Fruit fly (Drosophila melanogaster): ENCODE results near the gene Lrp4.
A peak's percentile ranks its signal among the peaks of the same experiment; 100 is the strongest.

Gene Lrp4

dm6 chrX:15921655-15922054 is 11.0 kb downstream of the Lrp4 start, which contains the start of gene CG8916:
CG8916 (plus strand) TSS chrX:15921955.
- TF ChIP-seq CG11617 (GFP tag; optimal IDR thresholded peaks at IDR 0.05): no peak
- no peak for TF ChIP-seq CG14711 (tag; optimal IDR thresholded peaks at IDR 0.05)
- TF ChIP-seq pad (GFP tag; optimal IDR thresholded peaks at IDR 0.05): no peak
- no peak for TF ChIP-seq Mnt (GFP tag; optimal IDR thresholded peaks at IDR 0.05)
- TF ChIP-seq CG33017 (tag; optimal IDR thresholded peaks at IDR 0.05): no peak
- TF ChIP-seq CG7101 (tag; optimal IDR thresholded peaks at IDR 0.05): no peak
- no peak for TF ChIP-seq kay (GFP tag; ENCODE audit: borderline replicate concordance)
- TF ChIP-seq tj (GFP tag; optimal IDR thresholded peaks at IDR 0.05): no peak
- TF ChIP-seq CG7045 (GFP tag; optimal IDR thresholded peaks at IDR 0.05): no peak
- no peak for TF ChIP-seq bab1 (GFP tag; optimal IDR thresholded peaks at IDR 0.05)
- TF ChIP-seq Clk (GFP tag; optimal IDR thresholded peaks at IDR 0.05): no peak
- TF ChIP-seq CG5204 (GFP tag; optimal IDR thresholded peaks at IDR 0.05): no peak
- TF ChIP-seq ovo (GFP tag; optimal IDR thresholded peaks at IDR 0.05): no peak
- no peak for TF ChIP-seq cnc (optimal IDR thresholded peaks at IDR 0.05)
- TF ChIP-seq CG12768 (GFP tag; optimal IDR thresholded peaks at IDR 0.05): no peak
- TF ChIP-seq Hr96 (GFP tag; optimal IDR thresholded peaks at IDR 0.05): no peak
- no peak for TF ChIP-seq cic (GFP tag; optimal IDR thresholded peaks at IDR 0.05)

dm6 chrX:15924805-15925204 is 14.1 kb downstream of the Lrp4 start, which contains the start of gene Lcch3:
Lcch3 (plus strand) TSS chrX:15925105.
- TF ChIP-seq Mnt (GFP tag; optimal IDR thresholded peaks at IDR 0.05): no peak

- TF ChIP-seq CG7045 (GFP tag; optimal IDR thresholded peaks at IDR 0.05) (no peak), CG1620 (GFP tag; optimal IDR thresholded peaks at IDR 0.05) (no peak), kay (GFP tag; ENCODE audit: borderline replicate concordance) (peak; percentile 37), Clk (GFP tag; optimal IDR thresholded peaks at IDR 0.05) (no peak), cnc (optimal IDR thresholded peaks at IDR 0.05) (no peak)
These were observed 23.0 kb downstream of the Lrp4 start, which contains the start of gene Ranbp16 for dm6 chrX:15933504-15934225. Ranbp16 (minus strand) TSS chrX:15933867.

dm6 chrX:15934226-15934547 is 23.5 kb downstream of the Lrp4 start:
- TF ChIP-seq CG5204 (GFP tag; optimal IDR thresholded peaks at IDR 0.05) (no peak), CG7101 (tag; optimal IDR thresholded peaks at IDR 0.05) (peak; percentile 7)

dm6 chrX:15940105-15940955 is 29.7 kb downstream of the Lrp4 start, which contains the start of gene Stim:
Stim (minus strand) TSS chrX:15940451.
- TF ChIP-seq pad (GFP tag; optimal IDR thresholded peaks at IDR 0.05): no peak
- TF ChIP-seq bab1 (GFP tag; optimal IDR thresholded peaks at IDR 0.05): peak; percentile 56
- TF ChIP-seq kay (GFP tag; ENCODE audit: borderline replicate concordance): peak; percentile 88
- no peak for TF ChIP-seq CG1620 (GFP tag; optimal IDR thresholded peaks at IDR 0.05)
- no peak for TF ChIP-seq cic (GFP tag; optimal IDR thresholded peaks at IDR 0.05)
- no peak for TF ChIP-seq CG14711 (tag; optimal IDR thresholded peaks at IDR 0.05)

- TF ChIP-seq Crg-1 (GFP tag; optimal IDR thresholded peaks at IDR 0.05): no peak
- no peak for TF ChIP-seq CG7045 (GFP tag; optimal IDR thresholded peaks at IDR 0.05)
- no peak for TF ChIP-seq tj (GFP tag; optimal IDR thresholded peaks at IDR 0.05)
- TF ChIP-seq CG1620 (GFP tag; optimal IDR thresholded peaks at IDR 0.05): no peak
- no peak for TF ChIP-seq bab1 (GFP tag; optimal IDR thresholded peaks at IDR 0.05)
- no peak for TF ChIP-seq CG33017 (tag; optimal IDR thresholded peaks at IDR 0.05)
- no peak for TF ChIP-seq cnc (optimal IDR thresholded peaks at IDR 0.05)
- no peak for TF ChIP-seq CG7101 (tag; optimal IDR thresholded peaks at IDR 0.05)
- no peak for TF ChIP-seq CG11617 (GFP tag; optimal IDR thresholded peaks at IDR 0.05)
- no peak for TF ChIP-seq toe (GFP tag; optimal IDR thresholded peaks at IDR 0.05)
- no peak for TF ChIP-seq Hr96 (GFP tag; optimal IDR thresholded peaks at IDR 0.05)
- TF ChIP-seq cic (GFP tag; optimal IDR thresholded peaks at IDR 0.05): no peak
- no peak for TF ChIP-seq CG5204 (GFP tag; optimal IDR thresholded peaks at IDR 0.05)
- TF ChIP-seq pad (GFP tag; optimal IDR thresholded peaks at IDR 0.05): no peak
- TF ChIP-seq kay (GFP tag; ENCODE audit: borderline replicate concordance): no peak
- TF ChIP-seq CG14711 (tag; optimal IDR thresholded peaks at IDR 0.05): no peak
- TF ChIP-seq Mnt (GFP tag; optimal IDR thresholded peaks at IDR 0.05): no peak
- TF ChIP-seq Clk (GFP tag; optimal IDR thresholded peaks at IDR 0.05): no peak
- no peak for TF ChIP-seq ovo (GFP tag; optimal IDR thresholded peaks at IDR 0.05)
- TF ChIP-seq CG12768 (GFP tag; optimal IDR thresholded peaks at IDR 0.05): no peak
These were observed 30.2 kb downstream of the Lrp4 start, which contains the start of gene CG8924 for dm6 chrX:15940956-15941246. CG8924 (plus strand) TSS chrX:15941077.

- TF ChIP-seq CG11617 (GFP tag; optimal IDR thresholded peaks at IDR 0.05) (no peak), CG7101 (tag; optimal IDR thresholded peaks at IDR 0.05) (no peak), bab1 (GFP tag; optimal IDR thresholded peaks at IDR 0.05) (no peak), tj (GFP tag; optimal IDR thresholded peaks at IDR 0.05) (no peak), Clk (GFP tag; optimal IDR thresholded peaks at IDR 0.05) (no peak), pad (GFP tag; optimal IDR thresholded peaks at IDR 0.05) (no peak), kay (GFP tag; ENCODE audit: borderline replicate concordance) (no peak)
These were observed 30.9 kb downstream of the Lrp4 start for dm6 chrX:15941527-15941926.
